Fruit fly (Drosophila melanogaster): ENCODE measurements around the gene CG15283.

The CG15283 gene

dm6 chr2L:14490097-14491070 is 39.7 kb upstream of the CG15283 start, which contains the start of gene noc (continued):
- TF ChIP-seq achi (GFP tag; optimal IDR thresholded peaks at IDR 0.05): peak; percentile 32
- TF ChIP-seq CG11762 (GFP tag; optimal IDR thresholded peaks at IDR 0.05; ENCODE audit: insufficient read depth): peak; percentile 25
- TF ChIP-seq CG3919 (GFP tag; optimal IDR thresholded peaks at IDR 0.05): peak; percentile 67
- peak; percentile 47 for TF ChIP-seq Gug (GFP tag; IDR thresholded peaks at IDR 0.05)
- TF ChIP-seq vri (GFP tag; optimal IDR thresholded peaks at IDR 0.05): peak; percentile 57
- TF ChIP-seq CG8119 (GFP tag; IDR thresholded peaks at IDR 0.05): peak; percentile 39; the same call in 2 of the 3 replicates
- TF ChIP-seq pdm3 (GFP tag; optimal IDR thresholded peaks at IDR 0.05): peak; percentile 25
- peak; percentile 40 for TF ChIP-seq dsx (GFP tag; optimal IDR thresholded peaks at IDR 0.05; ENCODE audit: poor library complexity, severe bottlenecking)
- TF ChIP-seq svp (GFP tag): peak; percentile 90
- peak; percentile 59 for TF ChIP-seq Sox102F (GFP tag; optimal IDR thresholded peaks at IDR 0.05)
- TF ChIP-seq ss (GFP tag; optimal IDR thresholded peaks at IDR 0.05): peak; percentile 25 to 47
- no peak for TF ChIP-seq Ets96B (tag; optimal IDR thresholded peaks at IDR 0.05)
- no peak for TF ChIP-seq CG11902 (GFP tag; optimal IDR thresholded peaks at IDR 0.05)
- TF ChIP-seq Hr39 (GFP tag; optimal IDR thresholded peaks at IDR 0.05): no peak
- TF ChIP-seq Sox15 (GFP tag; optimal IDR thresholded peaks at IDR 0.05): no peak
- no peak for TF ChIP-seq CG31627 (GFP tag; optimal IDR thresholded peaks at IDR 0.05)
- no peak for TF ChIP-seq fd59A (GFP tag; optimal IDR thresholded peaks at IDR 0.05)
- TF ChIP-seq CG34406 (GFP tag; optimal IDR thresholded peaks at IDR 0.05): no peak
- TF ChIP-seq dac (GFP tag; optimal IDR thresholded peaks at IDR 0.05): no peak
- TF ChIP-seq esn (GFP tag; optimal IDR thresholded peaks at IDR 0.05): peak; percentile 27
- no peak for TF ChIP-seq CG4318 (GFP tag; optimal IDR thresholded peaks at IDR 0.05)
- TF ChIP-seq Eip75B (GFP tag; optimal IDR thresholded peaks at IDR 0.05): peak; percentile 26
- peak; percentile 78 for TF ChIP-seq Blimp-1 (GFP tag; optimal IDR thresholded peaks at IDR 0.05)
- TF ChIP-seq CG1621 (tag; optimal IDR thresholded peaks at IDR 0.05): peak; percentile 42
- TF ChIP-seq CG11294 (GFP tag; IDR thresholded peaks at IDR 0.05): no peak; the same call in 1 of the 2 replicates
- peak; percentile 59 for TF ChIP-seq CG16779 (tag; optimal IDR thresholded peaks at IDR 0.05)
- TF ChIP-seq spab (GFP tag; optimal IDR thresholded peaks at IDR 0.05): peak; percentile 26
- peak; percentile 14 for TF ChIP-seq CG10669 (GFP tag; optimal IDR thresholded peaks at IDR 0.05)
- peak; percentile 1 for TF ChIP-seq Hr4 (GFP tag; optimal IDR thresholded peaks at IDR 0.05)
- TF ChIP-seq lz (GFP tag; optimal IDR thresholded peaks at IDR 0.05): peak; percentile 16
- peak; percentile 19 for TF ChIP-seq CG9139 (GFP tag; optimal IDR thresholded peaks at IDR 0.05)
- peak; percentile 51 for TF ChIP-seq fkh (GFP tag; optimal IDR thresholded peaks at IDR 0.05)

dm6 chr2L:14488866-14489462 is 38.2 kb upstream of the CG15283 start:
- no peak for TF ChIP-seq CG6276 (GFP tag; optimal IDR thresholded peaks at IDR 0.05)

- TF ChIP-seq CG6163 (GFP tag; IDR thresholded peaks at IDR 0.05) (0 out of 3 replicates have a peak, but pooled peaks have one; percentile 20), pdm3 (GFP tag; optimal IDR thresholded peaks at IDR 0.05) (no peak), Eip78C (GFP tag) (peak; percentile 51)
Observed at dm6 chr2L:14488083-14488482, 37.4 kb upstream of the CG15283 start.

Data from whole organism, prepupa.